Worm (Caenorhabditis elegans) whole organism, L1 larva: ENCODE results near the gene W01C9.2.

ENCODE experiments used
- C04F5.9 ChIP-seq: sonication (generic microtip); optimal IDR thresholded peaks from 2 replicates; lab custom pipeline; 2016; ENCODE audit warnings: missing genetic modification characterization, missing compliant biosample characterization
- C16A3.4 ChIP-seq: fragments of 150-350 bp; optimal IDR thresholded peaks from 2 replicates; lab custom pipeline; 2014; ENCODE audit warnings: missing biosample characterization, missing genetic modification characterization
- F16B12.6 ChIP-seq: fragments of 150-350 bp; optimal IDR thresholded peaks from 2 replicates; lab custom pipeline; 2014; ENCODE audit warnings: missing biosample characterization, missing genetic modification characterization
- ceh-63 ChIP-seq: fragments of 200-800 bp; sonication (Bioruptor generic); optimal IDR thresholded peaks from 2 replicates; lab custom pipeline; 2018; ENCODE audit warnings: mild to moderate bottlenecking, missing genetic modification characterization, missing compliant biosample characterization
- ceh-88 ChIP-seq: fragments of 200-800 bp; sonication (Bioruptor generic); IDR thresholded peaks from 2 replicates; pipeline ENCODE4 v1.3.6; 2022; ENCODE audit warnings: missing genetic modification characterization, missing compliant biosample characterization
- ceh-90 ChIP-seq: sonication (generic microtip); optimal IDR thresholded peaks from 2 replicates; lab custom pipeline; 2016; ENCODE audit warnings: missing genetic modification characterization, missing compliant biosample characterization
- dpl-1 ChIP-seq, 3 experiments: fragments of 150-350 bp in 2 of 3; sonication (generic microtip) in 1 of 3; optimal IDR thresholded peaks; 2 replicates each; lab custom pipeline; 2014 to 2017; ENCODE audit warnings: missing biosample characterization in 3 of 3, missing genetic modification characterization in 3 of 3, missing genetic modification reagents in 3 of 3
- efl-1 ChIP-seq, 4 experiments: fragments of 150-350 bp; optimal IDR thresholded peaks in 3 of 4; peaks in 1 of 4; 1 replicate in 1 of 4; 2 replicates in 3 of 4; lab custom pipeline; 2014; ENCODE audit warnings: missing biosample characterization in 2 of 4, missing genetic modification characterization in 2 of 4, missing genetic modification reagents in 2 of 4
- egl-13 ChIP-seq: sonication (generic microtip); optimal IDR thresholded peaks from 2 replicates; lab custom pipeline; 2016; ENCODE audit warnings: missing genotype, missing genetic modification reagents, missing genetic modification characterization, missing compliant biosample characterization
- elt-2 ChIP-seq: sonication (generic microtip); optimal IDR thresholded peaks from 2 replicates; lab custom pipeline; 2016; ENCODE audit warnings: missing genetic modification characterization, mild to moderate bottlenecking, inconsistent platforms, missing compliant biosample characterization, missing genetic modification reagents
- elt-3 ChIP-seq, 6 experiments: fragments of 150-350 bp in 1 of 6; sonication (generic microtip); optimal IDR thresholded peaks; 2 replicates each; lab custom pipeline; 2017 to 2018; ENCODE audit warnings: missing biosample characterization in 6 of 6, missing genetic modification characterization in 6 of 6, inconsistent platforms in 1 of 6
- fkh-4 ChIP-seq: sonication (generic microtip); optimal IDR thresholded peaks from 2 replicates; lab custom pipeline; 2016; ENCODE audit warnings: missing compliant biosample characterization, missing genetic modification characterization, borderline replicate concordance
- fkh-8 ChIP-seq: sonication (generic microtip); optimal IDR thresholded peaks from 2 replicates; lab custom pipeline; 2016; ENCODE audit warnings: mild to moderate bottlenecking, missing genetic modification characterization, missing compliant biosample characterization
- fos-1 ChIP-seq: fragments of 150-350 bp; optimal IDR thresholded peaks from 2 replicates; lab custom pipeline; 2014; ENCODE audit warnings: missing biosample characterization, missing genetic modification characterization
- grh-1 ChIP-seq: fragments of 200-800 bp; sonication (Bioruptor generic); IDR thresholded peaks from 2 replicates; pipeline ENCODE4 v1.3.6; 2022; ENCODE audit warnings: missing genetic modification reagents, missing genetic modification characterization, missing compliant biosample characterization
- hpl-2 ChIP-seq: fragments of 150-350 bp; optimal IDR thresholded peaks from 2 replicates; lab custom pipeline; 2014; ENCODE audit warnings: missing biosample characterization, missing genetic modification reagents, missing genetic modification characterization
- jun-1 ChIP-seq: fragments of 150-350 bp; optimal IDR thresholded peaks from 2 replicates; lab custom pipeline; 2014; ENCODE audit warnings: missing biosample characterization, missing genetic modification reagents, missing genetic modification characterization
- lin-13 ChIP-seq: fragments of 150-350 bp; optimal IDR thresholded peaks from 2 replicates; lab custom pipeline; 2014; ENCODE audit warnings: missing biosample characterization, missing genetic modification reagents, missing genetic modification characterization
- lin-14 ChIP-seq: fragments of 200-800 bp; sonication (Bioruptor generic); optimal IDR thresholded peaks from 2 replicates; lab custom pipeline; 2018; ENCODE audit warnings: mild to moderate bottlenecking, missing genetic modification characterization, moderate library complexity, missing compliant biosample characterization
- lin-15B ChIP-seq: fragments of 150-350 bp; sonication (generic microtip); optimal IDR thresholded peaks from 3 replicates; lab custom pipeline; 2014; ENCODE audit warnings: missing biosample characterization, missing genetic modification characterization
- lir-3 ChIP-seq: sonication (generic microtip); optimal IDR thresholded peaks from 2 replicates; lab custom pipeline; 2016; ENCODE audit warnings: mild to moderate bottlenecking, missing genetic modification characterization, moderate library complexity, missing compliant biosample characterization; ENCODE audit not compliant: poor library complexity
- mdl-1 ChIP-seq, 2 experiments: fragments of 150-350 bp; optimal IDR thresholded peaks; 2 replicates each; lab custom pipeline; 2014 to 2017; ENCODE audit warnings: missing biosample characterization in 2 of 2, missing genetic modification characterization in 2 of 2, inconsistent platforms in 1 of 2
- mef-2 ChIP-seq: fragments of 150-350 bp; optimal IDR thresholded peaks from 2 replicates; lab custom pipeline; 2014; ENCODE audit warnings: missing biosample characterization, missing genetic modification characterization
- mep-1 ChIP-seq: fragments of 150-350 bp; optimal IDR thresholded peaks from 2 replicates; lab custom pipeline; 2014; ENCODE audit warnings: missing biosample characterization, missing genetic modification characterization
- nhr-11 ChIP-seq: fragments of 150-350 bp; optimal IDR thresholded peaks from 2 replicates; lab custom pipeline; 2014; ENCODE audit warnings: missing biosample characterization, missing genetic modification characterization
- nhr-12 ChIP-seq: sonication (generic microtip); optimal IDR thresholded peaks from 2 replicates; lab custom pipeline; 2017; ENCODE audit warnings: missing biosample characterization, missing genetic modification characterization
- nhr-19 ChIP-seq: fragments of 200-800 bp; sonication (Bioruptor generic); conservative IDR thresholded peaks from 2 replicates; pipeline ENCODE4 v1.3.6; 2022; ENCODE audit warnings: missing genetic modification characterization, missing compliant biosample characterization
- nhr-20 ChIP-seq: sonication (generic microtip); optimal IDR thresholded peaks from 2 replicates; lab custom pipeline; 2016; ENCODE audit warnings: mild to moderate bottlenecking, missing genetic modification characterization, missing compliant biosample characterization
- nhr-47 ChIP-seq: sonication (generic microtip); optimal IDR thresholded peaks from 2 replicates; lab custom pipeline; 2016; ENCODE audit warnings: mild to moderate bottlenecking, missing genetic modification characterization, moderate library complexity, missing compliant biosample characterization
- nhr-71 ChIP-seq: sonication (generic microtip); optimal IDR thresholded peaks from 2 replicates; lab custom pipeline; 2016; ENCODE audit warnings: mild to moderate bottlenecking, missing genetic modification characterization, moderate library complexity, missing compliant biosample characterization
- nhr-77 ChIP-seq: fragments of 150-350 bp; optimal IDR thresholded peaks from 2 replicates; lab custom pipeline; 2014; ENCODE audit warnings: missing biosample characterization, missing genetic modification characterization
- nhr-90 ChIP-seq: sonication (generic microtip); optimal IDR thresholded peaks from 2 replicates; lab custom pipeline; 2016; ENCODE audit warnings: mild to moderate bottlenecking, missing genetic modification characterization, missing compliant biosample characterization; ENCODE audit not compliant: poor library complexity
- pag-3 ChIP-seq: sonication (generic microtip); optimal IDR thresholded peaks from 2 replicates; lab custom pipeline; 2017; ENCODE audit warnings: missing genetic modification characterization, mild to moderate bottlenecking, missing compliant biosample characterization, antibody characterized with exemption, borderline replicate concordance; ENCODE audit not compliant: insufficient read depth
- pax-3 ChIP-seq: fragments of 200-800 bp; sonication (Bioruptor generic); optimal IDR thresholded peaks from 2 replicates; lab custom pipeline; 2018; ENCODE audit warnings: mild to moderate bottlenecking, missing genetic modification characterization, moderate library complexity, missing compliant biosample characterization
- pqm-1 ChIP-seq: sonication (generic microtip); optimal IDR thresholded peaks from 3 replicates; lab custom pipeline; 2017; ENCODE audit warnings: missing biosample characterization, missing genetic modification characterization
- rnt-1 ChIP-seq: sonication (generic microtip); optimal IDR thresholded peaks from 2 replicates; lab custom pipeline; 2016; ENCODE audit warnings: mild to moderate bottlenecking, missing genetic modification characterization, moderate library complexity, missing compliant biosample characterization
- skn-1 ChIP-seq: fragments of 150-350 bp; optimal IDR thresholded peaks from 2 replicates; lab custom pipeline; 2014; ENCODE audit warnings: missing biosample characterization, missing genetic modification characterization
- snpc-4 ChIP-seq: fragments of 150-350 bp; optimal IDR thresholded peaks from 2 replicates; lab custom pipeline; 2014; ENCODE audit warnings: missing biosample characterization, missing genetic modification characterization
- snu-23 ChIP-seq: sonication (generic microtip); optimal IDR thresholded peaks from 2 replicates; lab custom pipeline; 2016; ENCODE audit warnings: missing genetic modification characterization, missing compliant biosample characterization
- swsn-7 ChIP-seq: sonication (generic microtip); optimal IDR thresholded peaks from 2 replicates; lab custom pipeline; 2016; ENCODE audit warnings: missing genetic modification characterization, missing compliant biosample characterization
- tbx-2 ChIP-seq: sonication (generic microtip); optimal IDR thresholded peaks from 2 replicates; lab custom pipeline; 2016; ENCODE audit warnings: missing genetic modification characterization, missing compliant biosample characterization
- tlp-1 ChIP-seq: fragments of 150-350 bp; optimal IDR thresholded peaks from 2 replicates; lab custom pipeline; 2014; ENCODE audit warnings: missing biosample characterization, missing genetic modification characterization
- unc-130 ChIP-seq: fragments of 150-350 bp; optimal IDR thresholded peaks from 2 replicates; lab custom pipeline; 2017; ENCODE audit warnings: missing biosample characterization, missing genetic modification characterization, inconsistent platforms
- unc-86 ChIP-seq: sonication (generic microtip); optimal IDR thresholded peaks from 2 replicates; lab custom pipeline; 2016; ENCODE audit warnings: missing genetic modification characterization, missing compliant biosample characterization
- unc-98 ChIP-seq: fragments of 200-800 bp; sonication (Bioruptor generic); IDR thresholded peaks from 2 replicates; pipeline ENCODE4 v1.3.6; 2022; ENCODE audit warnings: missing genetic modification characterization, missing compliant biosample characterization
- xbp-1 ChIP-seq: sonication (generic microtip); optimal IDR thresholded peaks from 2 replicates; lab custom pipeline; 2016; ENCODE audit warnings: missing genetic modification characterization, missing compliant biosample characterization
- ztf-4 ChIP-seq: fragments of 150-350 bp; optimal IDR thresholded peaks from 2 replicates; lab custom pipeline; 2014; ENCODE audit warnings: missing biosample characterization, missing genetic modification characterization

W01C9.2 gene

ce11 chrII:8514729-8515128 lies 21.4 kb upstream of the W01C9.2 start, which contains the start of gene ctg-2:
Gene ctg-2 (plus strand): TSS chrII:8515054.
- TF ChIP-seq lin-14 (GFP tag; lab: Kevin White, UChicago) (peak; percentile 15), nhr-20 (tag; lab: Kevin White, UChicago) (peak; percentile 3), nhr-90 (tag; lab: Kevin White, UChicago) (no peak), jun-1 (tag; lab: Kevin White, UChicago) (peak; percentile 15), snpc-4 (tag; lab: Kevin White, UChicago) (no peak), elt-2 (tag; lab: Kevin White, UChicago) (peak; percentile 85)
- TF ChIP-seq, all 84 proteins: peak for 4

- TF ChIP-seq lin-14 (GFP tag; lab: Kevin White, UChicago) (no peak), elt-2 (tag; lab: Kevin White, UChicago) (peak; percentile 37)
Measured at ce11 chrII:8515521-8515920, 20.6 kb upstream of the W01C9.2 start.

DNA sequence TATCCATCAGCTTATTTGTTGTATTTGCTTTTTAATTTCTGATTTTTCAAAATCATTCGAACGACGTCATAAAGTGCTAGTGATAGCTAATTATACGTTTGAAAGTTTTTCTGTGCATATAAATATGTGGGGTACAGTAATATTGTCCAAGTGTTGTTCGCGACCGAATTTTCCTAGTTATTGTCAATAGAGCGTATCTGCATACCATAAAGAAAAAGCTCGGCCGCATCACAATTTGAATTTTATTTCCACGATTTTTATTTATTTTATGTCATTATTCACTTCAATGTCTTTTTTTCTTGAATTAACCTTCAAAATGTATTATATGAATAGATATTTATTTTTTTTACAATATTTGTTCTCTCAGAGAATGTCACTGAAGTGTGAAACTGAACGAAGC lies 19.4 kb upstream of the W01C9.2 start, which contains the start of gene rnh-2:
Gene rnh-2 (plus strand): TSS at position 368 of the 400 bp plus-strand sequence.
- TF ChIP-seq pqm-1 (no peak), nhr-12 (tag; lab: Kevin White, UChicago) (no peak), unc-130 (tag; lab: Kevin White, UChicago) (peak; percentile 17), pag-3 (tag; lab: Kevin White, UChicago) (no peak), ceh-88 (GFP tag; lab: Robert Waterston, UW) (no peak), efl-1 (optimal IDR thresholded peaks at IDR 0.05; lab: Kevin White, UChicago) (peak; percentile 67 to 75), efl-1 (GFP tag; optimal IDR thresholded peaks at IDR 0.05 in 1 of 2; lab: Kevin White, UChicago) (peak; percentile 73 to 96), tlp-1 (tag; lab: Kevin White, UChicago) (no peak), unc-98 (no peak), nhr-19 (GFP tag; lab: Robert Waterston, UW) (peak; percentile 52), rnt-1 (peak; percentile 90), grh-1 (GFP tag; lab: Robert Waterston, UW) (no peak), nhr-77 (peak; percentile 42), fkh-8 (tag; lab: Kevin White, UChicago) (peak; percentile 62), fkh-4 (peak; percentile 8), ceh-90 (tag; lab: Kevin White, UChicago) (peak; percentile 71), C04F5.9 (tag; lab: Kevin White, UChicago) (peak; percentile 48), nhr-20 (tag; lab: Kevin White, UChicago) (peak; percentile 75), mdl-1 (tag; optimal IDR thresholded peaks at IDR 0.05; lab: Kevin White, UChicago) (no peak), xbp-1 (tag; lab: Kevin White, UChicago) (peak; percentile 61), pax-3 (peak; percentile 42), C16A3.4 (tag; lab: Kevin White, UChicago) (peak; percentile 81), mep-1 (tag; lab: Kevin White, UChicago) (peak; percentile 86), nhr-11 (tag; lab: Kevin White, UChicago) (no peak), elt-3 (tag; optimal IDR thresholded peaks at IDR 0.05; lab: Kevin White, UChicago) (peak in 2 of 6 experiments; percentile 21 to 27), nhr-47 (peak; percentile 69), snu-23 (GFP tag; lab: Kevin White, UChicago) (peak; percentile 70), hpl-2 (GFP tag; lab: Kevin White, UChicago) (no peak), unc-86 (tag; lab: Kevin White, UChicago) (no peak), egl-13 (tag; lab: Kevin White, UChicago) (peak; percentile 44), swsn-7 (peak; percentile 51), lin-13 (peak; percentile 56), lir-3 (tag; lab: Kevin White, UChicago) (peak; percentile 85), ztf-4 (tag; lab: Kevin White, UChicago) (peak; percentile 34), skn-1 (tag; lab: Kevin White, UChicago) (peak; percentile 25), tbx-2 (peak; percentile 61), ceh-63 (GFP tag; lab: Kevin White, UChicago) (no peak), dpl-1 (GFP tag; optimal IDR thresholded peaks at IDR 0.05; lab: Kevin White, UChicago) (peak; percentile 55 to 79 (median 68)), mef-2 (tag; lab: Kevin White, UChicago) (no peak), nhr-71 (tag; lab: Kevin White, UChicago) (peak; percentile 75), elt-2 (tag; lab: Kevin White, UChicago) (peak; percentile 28), fos-1 (tag; lab: Kevin White, UChicago) (peak; percentile 59), lin-15B (tag; lab: Kevin White, UChicago) (peak; percentile 76), F16B12.6 (tag; lab: Kevin White, UChicago) (peak; percentile 65)
